Comparison of ENCODE assay signal across 5 fruit fly cellular contexts in the genomic region with DNA sequence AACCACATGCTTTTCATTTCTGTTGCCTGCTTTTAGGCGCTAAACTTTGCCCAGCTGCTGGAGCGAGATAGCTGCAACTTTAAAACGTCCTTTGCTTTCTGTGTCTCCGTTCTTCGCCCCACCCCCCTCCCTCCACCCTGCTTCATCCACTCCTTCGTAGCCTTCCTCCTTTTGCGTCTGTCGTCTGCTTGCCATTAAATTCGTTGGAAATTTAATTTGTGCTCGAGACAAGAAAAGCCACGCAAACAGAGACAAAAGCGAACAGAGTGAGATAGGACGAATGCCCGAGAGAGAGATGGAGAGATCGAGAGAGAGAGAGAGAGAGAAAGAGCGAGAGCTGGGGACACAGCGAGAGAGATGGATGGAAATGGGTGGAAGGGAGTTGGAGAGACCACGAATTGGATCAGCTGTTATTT.
TF ChIP-seq lines count a peak whose summit lies in the region.

No protein-coding gene starts in this region.

- no peak for TF ChIP-seq CTCF in whole organism, embryonic (GFP tag; optimal IDR thresholded peaks at IDR 0.05; lab: Kevin White, UChicago)

TF ChIP-seq in whole organism, adult, 20 proteins besides CTCF, POLR2A, EP300 and RAD21:
- TF ChIP-seq CG11617 (GFP tag; optimal IDR thresholded peaks at IDR 0.05; lab: Kevin White, UChicago) (no peak), kay (GFP tag; lab: Kevin White, UChicago; ENCODE audit: borderline replicate concordance) (peak; percentile 91)
TF ChIP-seq in whole organism, adult: peak in this region for 1.

TF ChIP-seq in whole organism, embryonic, 481 proteins besides CTCF, POLR2A, EP300 and RAD21 (continues in another document):
- TF ChIP-seq psq (GFP tag; optimal IDR thresholded peaks at IDR 0.05; lab: Kevin White, UChicago) (peak; percentile 15), gce (GFP tag; IDR thresholded peaks at IDR 0.05; lab: Robert Waterston, UW) (no peak), Trl (optimal IDR thresholded peaks at IDR 0.05; lab: Kevin White, UChicago) (peak; percentile 63 to 78), Trl (GFP tag; optimal IDR thresholded peaks at IDR 0.05; lab: Kevin White, UChicago) (no peak), CG12299 (tag; optimal IDR thresholded peaks at IDR 0.05; lab: Kevin White, UChicago) (no peak), sd (tag; optimal IDR thresholded peaks at IDR 0.05; lab: Kevin White, UChicago) (no peak), sim (GFP tag; IDR thresholded peaks at IDR 0.05; lab: Robert Waterston, UW) (0 out of 2 replicates have a peak, but pooled peaks have one; percentile 19), ham (GFP tag; IDR thresholded peaks at IDR 0.05; lab: Robert Waterston, UW) (no peak), CG2199 (GFP tag; IDR thresholded peaks at IDR 0.05; lab: Robert Waterston, UW) (0 out of 3 replicates have a peak, but pooled peaks have one; percentile 35), ash1 (GFP tag; optimal IDR thresholded peaks at IDR 0.05; lab: Kevin White, UChicago) (peak; percentile 73), crol (GFP tag; IDR thresholded peaks at IDR 0.05; lab: Robert Waterston, UW) (peak; percentile 63; the same call in 1 of the 2 replicates), jigr1 (GFP tag; IDR thresholded peaks at IDR 0.05; lab: Robert Waterston, UW) (no peak), CG5180 (GFP tag; optimal IDR thresholded peaks at IDR 0.05; lab: Kevin White, UChicago) (peak; percentile 81), CG8290 (GFP tag; optimal IDR thresholded peaks at IDR 0.05; lab: Kevin White, UChicago) (peak; percentile 55), CG8290 (tag; optimal IDR thresholded peaks at IDR 0.05; lab: Kevin White, UChicago) (peak; percentile 12 to 88), CG12391 (tag; optimal IDR thresholded peaks at IDR 0.05; lab: Kevin White, UChicago) (no peak), CG3726 (GFP tag; IDR thresholded peaks at IDR 0.05; lab: Robert Waterston, UW) (no peak), GATAe (GFP tag; conservative IDR thresholded peaks at IDR 0.05; lab: Robert Waterston, UW) (no peak), gt (GFP tag; IDR thresholded peaks at IDR 0.05; lab: Robert Waterston, UW) (no peak), crp (GFP tag; optimal IDR thresholded peaks at IDR 0.05; lab: Kevin White, UChicago) (peak in 1 of 2 experiments; percentile 41), seq (GFP tag; IDR thresholded peaks at IDR 0.05; lab: Robert Waterston, UW) (no peak)

TF ChIP-seq in whole organism, prepupa, 60 proteins besides CTCF, POLR2A, EP300 and RAD21:
- no peak for TF ChIP-seq CG1621 (tag; optimal IDR thresholded peaks at IDR 0.05; lab: Kevin White, UChicago)
- TF ChIP-seq achi (GFP tag; optimal IDR thresholded peaks at IDR 0.05; lab: Kevin White, UChicago) = no peak
- no peak for TF ChIP-seq CG11902 (GFP tag; optimal IDR thresholded peaks at IDR 0.05; lab: Kevin White, UChicago)
- no peak for TF ChIP-seq lz (GFP tag; optimal IDR thresholded peaks at IDR 0.05; lab: Kevin White, UChicago)
- TF ChIP-seq CG3919 (GFP tag; optimal IDR thresholded peaks at IDR 0.05; lab: Kevin White, UChicago) = no peak
- TF ChIP-seq Sox15 (GFP tag; optimal IDR thresholded peaks at IDR 0.05; lab: Kevin White, UChicago) = no peak
- TF ChIP-seq CG3032 (tag; optimal IDR thresholded peaks at IDR 0.05; lab: Kevin White, UChicago) = no peak
- TF ChIP-seq Eip78C (GFP tag; lab: Kevin White, UChicago) = peak; percentile 63
- no peak for TF ChIP-seq CG34406 (GFP tag; optimal IDR thresholded peaks at IDR 0.05; lab: Kevin White, UChicago)
- no peak for TF ChIP-seq pdm3 (GFP tag; optimal IDR thresholded peaks at IDR 0.05; lab: Kevin White, UChicago)
- TF ChIP-seq CG10631 (GFP tag; optimal IDR thresholded peaks at IDR 0.05; lab: Kevin White, UChicago) = no peak
- TF ChIP-seq Smox (GFP tag; optimal IDR thresholded peaks at IDR 0.05; lab: Kevin White, UChicago) = no peak
- TF ChIP-seq dsx (GFP tag; optimal IDR thresholded peaks at IDR 0.05; lab: Kevin White, UChicago; ENCODE audit: poor library complexity, severe bottlenecking) = peak; percentile 6
- TF ChIP-seq fd59A (GFP tag; optimal IDR thresholded peaks at IDR 0.05; lab: Kevin White, UChicago) = no peak
- TF ChIP-seq CG6808 (GFP tag; optimal IDR thresholded peaks at IDR 0.05; lab: Kevin White, UChicago) = no peak
- TF ChIP-seq Sox102F (GFP tag; optimal IDR thresholded peaks at IDR 0.05; lab: Kevin White, UChicago) = no peak
- no peak for TF ChIP-seq CG32006 (GFP tag; optimal IDR thresholded peaks at IDR 0.05; lab: Kevin White, UChicago)
- no peak for TF ChIP-seq CG6276 (GFP tag; optimal IDR thresholded peaks at IDR 0.05; lab: Kevin White, UChicago)
- TF ChIP-seq CG6163 (GFP tag; IDR thresholded peaks at IDR 0.05; lab: Robert Waterston, UW) = peak; percentile 37; the same call in 1 of the 3 replicates

TF ChIP-seq in whole organism, pupa, 21 proteins besides CTCF, POLR2A, EP300 and RAD21:
- TF ChIP-seq EcR (GFP tag; optimal IDR thresholded peaks at IDR 0.05; lab: Kevin White, UChicago) = peak; percentile 12
- no peak for TF ChIP-seq CG17806 (tag; optimal IDR thresholded peaks at IDR 0.05; lab: Kevin White, UChicago)

TF ChIP-seq in whole organism, wandering third instar larva, 38 proteins besides CTCF, POLR2A, EP300 and RAD21:
- TF ChIP-seq usp (GFP tag; optimal IDR thresholded peaks at IDR 0.05; lab: Kevin White, UChicago) = no peak
- TF ChIP-seq dl (GFP tag; optimal IDR thresholded peaks at IDR 0.05; lab: Kevin White, UChicago; ENCODE audit: insufficient read depth in 1 of 2, partially characterized antibody in 2 of 2) = peak in 1 of 2 experiments; percentile 38
- peak; percentile 10 for TF ChIP-seq Dif (GFP tag; optimal IDR thresholded peaks at IDR 0.05; lab: Kevin White, UChicago; ENCODE audit: partially characterized antibody)
- no peak for TF ChIP-seq Vsx2 (GFP tag; optimal IDR thresholded peaks at IDR 0.05; lab: Kevin White, UChicago; ENCODE audit: partially characterized antibody)
- peak; percentile 87 for TF ChIP-seq psq (GFP tag; optimal IDR thresholded peaks at IDR 0.05; lab: Kevin White, UChicago)
- no peak for TF ChIP-seq HLH106 (tag; optimal IDR thresholded peaks at IDR 0.05; lab: Kevin White, UChicago)
- peak; percentile 0 for TF ChIP-seq h (GFP tag; optimal IDR thresholded peaks at IDR 0.05; lab: Kevin White, UChicago)
